Worm (Caenorhabditis elegans) whole organism, L3 larva: ENCODE results near the gene srg-13.

Source experiments
- ceh-28 ChIP-seq: fragments of 150-350 bp; optimal IDR thresholded peaks from 2 replicates; lab custom pipeline; 2014; ENCODE audit warnings: missing biosample characterization, missing genetic modification reagents, missing genetic modification characterization
- ceh-82 ChIP-seq: fragments of 150-350 bp; optimal IDR thresholded peaks from 2 replicates; lab custom pipeline; 2014; ENCODE audit warnings: missing biosample characterization, missing genetic modification characterization
- elt-2 ChIP-seq: sonication (generic microtip); optimal IDR thresholded peaks from 2 replicates; lab custom pipeline; 2016; ENCODE audit warnings: missing genetic modification reagents, mild to moderate bottlenecking, missing genetic modification characterization, missing compliant biosample characterization
- fkh-2 ChIP-seq: fragments of 150-350 bp; optimal IDR thresholded peaks from 2 replicates; lab custom pipeline; 2014; ENCODE audit warnings: missing biosample characterization, missing genetic modification reagents, missing genetic modification characterization
- nhr-12 ChIP-seq: fragments of 150-350 bp; optimal IDR thresholded peaks from 2 replicates; lab custom pipeline; 2014; ENCODE audit warnings: missing biosample characterization, missing genetic modification characterization
- nhr-237 ChIP-seq: fragments of 150-350 bp; optimal IDR thresholded peaks from 2 replicates; lab custom pipeline; 2014; ENCODE audit warnings: missing biosample characterization, missing genetic modification characterization
- pha-4 ChIP-seq: fragments of 150-350 bp; optimal IDR thresholded peaks from 2 replicates; lab custom pipeline; 2014; ENCODE audit warnings: missing biosample characterization, missing genetic modification reagents, missing genetic modification characterization
- snpc-4 ChIP-seq: fragments of 150-350 bp; optimal IDR thresholded peaks from 2 replicates; lab custom pipeline; 2014; ENCODE audit warnings: missing biosample characterization, missing genetic modification characterization
- tbx-2 ChIP-seq: sonication (generic microtip); optimal IDR thresholded peaks from 2 replicates; lab custom pipeline; 2016; ENCODE audit warnings: mild to moderate bottlenecking, missing genetic modification characterization, missing compliant biosample characterization
- unc-39 ChIP-seq: sonication (generic microtip); optimal IDR thresholded peaks from 4 replicates; lab custom pipeline; 2017; ENCODE audit warnings: missing biosample characterization, missing genetic modification characterization

DNA sequence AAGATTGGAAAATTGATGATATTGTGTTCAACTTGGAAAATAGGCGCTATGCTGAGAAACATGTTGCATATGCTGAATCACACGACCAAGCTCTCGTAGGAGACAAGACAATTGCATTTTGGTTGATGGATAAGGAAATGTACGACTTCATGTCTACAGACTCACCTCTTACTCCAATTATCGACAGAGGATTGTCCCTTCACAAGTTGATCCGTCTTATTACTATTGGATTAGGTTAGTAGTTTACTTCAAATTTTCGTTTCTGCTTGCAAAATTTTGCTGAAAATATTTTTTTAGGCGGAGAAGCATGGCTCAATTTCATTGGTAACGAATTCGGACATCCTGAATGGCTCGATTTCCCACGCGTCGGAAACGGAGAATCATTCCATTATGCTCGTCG lies 24.9 kb downstream of the srg-13 start:
- TF ChIP-seq ceh-82 (no peak), elt-2 (tag; lab: Kevin White, UChicago) (no peak), tbx-2 (tag; lab: Kevin White, UChicago) (no peak), ceh-28 (tag; lab: Kevin White, UChicago) (no peak), unc-39 (tag; lab: Kevin White, UChicago) (no peak), nhr-12 (tag; lab: Kevin White, UChicago) (no peak), pha-4 (tag; lab: Kevin White, UChicago) (no peak), nhr-237 (tag; lab: Kevin White, UChicago) (no peak), snpc-4 (tag; lab: Kevin White, UChicago) (no peak), fkh-2 (no peak)
